Worm (Caenorhabditis elegans): ENCODE measurements around the gene C16C10.4.

DNA sequence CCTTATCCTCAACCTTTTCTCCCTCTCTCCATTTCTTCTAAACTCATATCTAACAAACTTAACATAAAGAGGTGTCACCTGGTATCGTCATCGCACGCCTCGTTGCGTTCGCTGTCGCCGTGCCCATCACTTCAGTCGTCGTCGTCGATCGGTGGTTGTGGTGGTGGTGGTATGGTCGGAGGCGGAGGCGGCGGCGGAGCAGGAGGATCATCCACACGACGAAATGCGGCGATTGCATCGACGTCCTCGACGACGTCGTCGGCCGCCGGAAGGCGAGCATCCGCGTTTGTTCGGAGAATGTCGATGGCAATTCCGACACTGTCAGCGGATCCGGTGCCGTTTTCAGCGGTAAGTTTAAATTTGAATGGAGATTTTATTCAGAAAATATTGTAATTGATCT, 37.1 kb upstream of the C16C10.4 start:
- TF ChIP-seq tbx-2 (tag; optimal IDR thresholded peaks at IDR 0.05) (no peak), lsy-2 (tag; optimal IDR thresholded peaks at IDR 0.05) (no peak), elt-3 (tag; optimal IDR thresholded peaks at IDR 0.05) (no peak), nhr-20 (tag; optimal IDR thresholded peaks at IDR 0.05) (no peak), alr-1 (tag; optimal IDR thresholded peaks at IDR 0.05; ENCODE audit: borderline replicate concordance) (no peak), xbp-1 (tag; optimal IDR thresholded peaks at IDR 0.05) (no peak), nhr-76 (tag; optimal IDR thresholded peaks at IDR 0.05) (no peak), lin-13 (GFP tag; optimal IDR thresholded peaks at IDR 0.05) (no peak), ztf-4 (tag; optimal IDR thresholded peaks at IDR 0.05) (no peak), snpc-4 (tag; optimal IDR thresholded peaks at IDR 0.05) (no peak), unc-130 (tag; optimal IDR thresholded peaks at IDR 0.05) (no peak), lin-15B (tag; optimal IDR thresholded peaks at IDR 0.05) (no peak), egl-27 (tag; optimal IDR thresholded peaks at IDR 0.05) (no peak), aly-2 (tag; optimal IDR thresholded peaks at IDR 0.05) (no peak)

All from whole organism, L1 larva.